Fruit fly (Drosophila melanogaster): ENCODE results near the gene CG14565.
A peak's percentile ranks its signal among the peaks of the same experiment; 100 is the strongest.

Gene CG14565

dm6 chr3L:21770328-21770727 is 26.3 kb upstream of the CG14565 start, which contains the start of gene Syn1 (continued):
- TF ChIP-seq CG7987 (GFP tag; optimal IDR thresholded peaks at IDR 0.05), result no peak
- TF ChIP-seq sr (GFP tag; IDR thresholded peaks at IDR 0.05), result no peak
- TF ChIP-seq CG4282 (GFP tag; optimal IDR thresholded peaks at IDR 0.05), result no peak
- TF ChIP-seq ATbp (GFP tag; optimal IDR thresholded peaks at IDR 0.05), result no peak
- no peak for TF ChIP-seq CG30020 (tag; optimal IDR thresholded peaks at IDR 0.05)
- TF ChIP-seq CG3281 (GFP tag; optimal IDR thresholded peaks at IDR 0.05), result peak; percentile 35
- TF ChIP-seq CG7786 (GFP tag; optimal IDR thresholded peaks at IDR 0.05), result no peak
- no peak for TF ChIP-seq Usf (GFP tag; optimal IDR thresholded peaks at IDR 0.05)
- no peak for TF ChIP-seq ara (GFP tag; IDR thresholded peaks at IDR 0.05)
- no peak for TF ChIP-seq unc-4 (GFP tag; IDR thresholded peaks at IDR 0.05; ENCODE audit: partially characterized antibody)
- TF ChIP-seq CG7745 (tag; optimal IDR thresholded peaks at IDR 0.05), result no peak
- TF ChIP-seq Nf-YC (tag; optimal IDR thresholded peaks at IDR 0.05), result peak; percentile 14
- no peak for TF ChIP-seq corto (GFP tag; optimal IDR thresholded peaks at IDR 0.05)
- TF ChIP-seq lilli (GFP tag; optimal IDR thresholded peaks at IDR 0.05), result no peak
- TF ChIP-seq HmgZ (tag; optimal IDR thresholded peaks at IDR 0.05), result no peak
- TF ChIP-seq ci (GFP tag; IDR thresholded peaks at IDR 0.05), result 0 out of 3 replicates have a peak, but pooled peaks have one; percentile 7
- TF ChIP-seq CG13287 (GFP tag; IDR thresholded peaks at IDR 0.05; ENCODE audit: partially characterized antibody), result 0 out of 2 replicates have a peak, but pooled peaks have one; percentile 25
- peak; percentile 9 for TF ChIP-seq scrt (GFP tag; optimal IDR thresholded peaks at IDR 0.05)
- TF ChIP-seq CG14965 (GFP tag; optimal IDR thresholded peaks at IDR 0.05; ENCODE audit: borderline replicate concordance), result no peak
- TF ChIP-seq CG4617 (GFP tag; optimal IDR thresholded peaks at IDR 0.05; ENCODE audit: borderline replicate concordance), result no peak
- no peak for TF ChIP-seq CG12236 (GFP tag; optimal IDR thresholded peaks at IDR 0.05)
- no peak for TF ChIP-seq CG3726 (GFP tag; IDR thresholded peaks at IDR 0.05)
- TF ChIP-seq CG13624 (GFP tag; optimal IDR thresholded peaks at IDR 0.05), result peak; percentile 13
- peak; percentile 7 for TF ChIP-seq gro (GFP tag; optimal IDR thresholded peaks at IDR 0.05)
- no peak for TF ChIP-seq CG10959 (GFP tag; IDR thresholded peaks at IDR 0.05)
- TF ChIP-seq br (optimal IDR thresholded peaks at IDR 0.05), result no peak
- TF ChIP-seq ase (GFP tag; IDR thresholded peaks at IDR 0.05), result no peak
- TF ChIP-seq Oaz (GFP tag; IDR thresholded peaks at IDR 0.05), result no peak
- peak; percentile 73; the same call in 1 of the 4 replicates for TF ChIP-seq chinmo (GFP tag; IDR thresholded peaks at IDR 0.05; ENCODE audit: partially characterized antibody)
- TF ChIP-seq Eip74EF (GFP tag; optimal IDR thresholded peaks at IDR 0.05), result peak in 1 of 2 experiments; percentile 49
- TF ChIP-seq Drgx (GFP tag; IDR thresholded peaks at IDR 0.05), result 0 out of 2 replicates have a peak, but pooled peaks have one; percentile 8
- TF ChIP-seq CG11504 (tag; optimal IDR thresholded peaks at IDR 0.05), result peak; percentile 99
- TF ChIP-seq CG2199 (GFP tag; IDR thresholded peaks at IDR 0.05), result peak; percentile 27; the same call in 1 of the 3 replicates
- TF ChIP-seq CG7928 (GFP tag; optimal IDR thresholded peaks at IDR 0.05), result peak; percentile 9
- peak; percentile 28 for TF ChIP-seq Nf-YB (GFP tag; optimal IDR thresholded peaks at IDR 0.05)
- TF ChIP-seq eve (GFP tag; optimal IDR thresholded peaks at IDR 0.05), result peak in 1 of 2 experiments; percentile 22
- no peak for TF ChIP-seq ato (GFP tag; IDR thresholded peaks at IDR 0.05; ENCODE audit: partially characterized antibody)
- TF ChIP-seq Med (GFP tag), result peak; percentile 84
- peak; percentile 67 to 76 for TF ChIP-seq Trl (optimal IDR thresholded peaks at IDR 0.05)
- no peak for TF ChIP-seq Trl (GFP tag; optimal IDR thresholded peaks at IDR 0.05)
- TF ChIP-seq maf-S (GFP tag; optimal IDR thresholded peaks at IDR 0.05), result no peak
- peak; percentile 67 for TF ChIP-seq Jarid2 (GFP tag; optimal IDR thresholded peaks at IDR 0.05)
- TF ChIP-seq Pdp1 (GFP tag; optimal IDR thresholded peaks at IDR 0.05), result no peak
- TF ChIP-seq Opbp (GFP tag; IDR thresholded peaks at IDR 0.05; ENCODE audit: partially characterized antibody), result 0 out of 3 replicates have a peak, but pooled peaks have one; percentile 10
- TF ChIP-seq sc (optimal IDR thresholded peaks at IDR 0.05), result no peak
- no peak for TF ChIP-seq sc (GFP tag; optimal IDR thresholded peaks at IDR 0.05)

All from whole organism, embryonic.